Worm (Caenorhabditis elegans): ENCODE results near the gene F59F4.3.

The F59F4.3 gene

DNA sequence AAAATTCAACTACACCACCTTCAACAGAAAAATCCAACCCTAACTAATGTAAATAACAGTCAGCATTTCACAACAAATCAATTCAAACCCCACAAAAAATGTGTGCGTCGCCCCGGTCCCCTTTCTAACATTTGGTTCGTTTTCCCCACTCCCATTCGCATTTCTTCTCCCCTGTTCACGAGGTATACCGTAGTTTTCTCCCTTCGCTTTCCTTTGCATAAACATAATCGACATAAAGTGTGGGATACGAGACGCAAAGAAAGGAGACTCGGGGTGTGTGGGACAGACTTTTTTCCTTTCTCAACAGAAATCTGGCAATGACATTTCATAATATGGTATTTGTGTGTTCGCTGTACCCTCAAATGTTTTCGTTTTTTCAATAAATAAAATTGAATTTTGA lies 36.1 kb downstream of the F59F4.3 start:
- no peak for TF ChIP-seq nhr-67 (tag; optimal IDR thresholded peaks at IDR 0.05)
- no peak for TF ChIP-seq unc-62 (GFP tag; optimal IDR thresholded peaks at IDR 0.05)
- TF ChIP-seq elt-1 (tag; optimal IDR thresholded peaks at IDR 0.05), result no peak
- no peak for TF ChIP-seq ceh-9 (tag; optimal IDR thresholded peaks at IDR 0.05)
- no peak for TF ChIP-seq elt-3 (tag; optimal IDR thresholded peaks at IDR 0.05)
- TF ChIP-seq egl-5 (tag; optimal IDR thresholded peaks at IDR 0.05), result no peak
- no peak for TF ChIP-seq aly-2 (tag; optimal IDR thresholded peaks at IDR 0.05)
- TF ChIP-seq ztf-4 (tag; optimal IDR thresholded peaks at IDR 0.05), result no peak
- TF ChIP-seq zag-1 (tag; optimal IDR thresholded peaks at IDR 0.05), result no peak
- TF ChIP-seq nhr-28 (tag; optimal IDR thresholded peaks at IDR 0.05), result no peak
- TF ChIP-seq elt-2 (tag; optimal IDR thresholded peaks at IDR 0.05), result no peak
- TF ChIP-seq jun-1 (tag; optimal IDR thresholded peaks at IDR 0.05), result no peak
- no peak for TF ChIP-seq lin-39 (tag; optimal IDR thresholded peaks at IDR 0.05)
- no peak for TF ChIP-seq R02D3.7 (tag; optimal IDR thresholded peaks at IDR 0.05)
- no peak for TF ChIP-seq nhr-237 (tag; optimal IDR thresholded peaks at IDR 0.05)
- no peak for TF ChIP-seq eor-1 (tag; optimal IDR thresholded peaks at IDR 0.05)
- no peak for TF ChIP-seq nhr-43 (tag; optimal IDR thresholded peaks at IDR 0.05; ENCODE audit: poor library complexity, severe bottlenecking)
- TF ChIP-seq ZK546.5 (tag; optimal IDR thresholded peaks at IDR 0.05), result no peak
- TF ChIP-seq sea-2 (GFP tag; optimal IDR thresholded peaks at IDR 0.05), result no peak

DNA sequence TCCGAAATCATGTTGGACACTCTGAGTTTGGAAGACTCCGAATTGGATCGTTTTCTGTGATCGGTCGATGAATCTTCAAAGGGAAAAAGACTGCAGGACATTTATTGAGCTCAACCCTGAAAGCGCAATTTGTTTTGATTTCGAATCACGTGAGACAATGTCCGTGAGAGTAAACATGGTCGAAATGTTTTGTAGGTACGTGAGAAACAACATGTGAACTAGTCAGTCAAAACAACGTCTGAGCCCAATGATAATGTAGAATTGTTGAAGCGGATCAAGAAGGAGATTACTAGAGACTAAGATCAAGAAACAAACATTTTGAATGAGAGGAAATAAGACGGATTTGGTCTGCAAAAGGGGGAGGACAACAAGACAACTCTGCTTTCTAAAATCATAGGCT lies 43.3 kb downstream of the F59F4.3 start, which contains the start of gene Y7A5A.7:
TSS of gene Y7A5A.7 (minus strand) at position 101 of the 400 bp plus-strand sequence.
- TF ChIP-seq R02D3.7 (tag; optimal IDR thresholded peaks at IDR 0.05) (no peak), nhr-25 (tag; optimal IDR thresholded peaks at IDR 0.05) (no peak), nhr-76 (tag; optimal IDR thresholded peaks at IDR 0.05) (no peak), sea-2 (GFP tag; optimal IDR thresholded peaks at IDR 0.05) (no peak), lin-39 (tag; optimal IDR thresholded peaks at IDR 0.05) (no peak), ztf-4 (tag; optimal IDR thresholded peaks at IDR 0.05) (no peak), skn-1 (tag; optimal IDR thresholded peaks at IDR 0.05) (no peak), pha-4 (tag; optimal IDR thresholded peaks at IDR 0.05) (no peak), zag-1 (tag; optimal IDR thresholded peaks at IDR 0.05) (no peak), fkh-10 (GFP tag; optimal IDR thresholded peaks at IDR 0.05) (no peak), nfya-1 (tag; optimal IDR thresholded peaks at IDR 0.05; ENCODE audit: insufficient read depth) (no peak), hmg-11 (tag; optimal IDR thresholded peaks at IDR 0.05) (no peak), ceh-28 (tag; optimal IDR thresholded peaks at IDR 0.05) (no peak), elt-1 (tag; optimal IDR thresholded peaks at IDR 0.05) (no peak), ceh-82 (tag; optimal IDR thresholded peaks at IDR 0.05) (no peak), nhr-23 (tag; optimal IDR thresholded peaks at IDR 0.05) (no peak), lin-15B (tag; optimal IDR thresholded peaks at IDR 0.05) (no peak)

DNA sequence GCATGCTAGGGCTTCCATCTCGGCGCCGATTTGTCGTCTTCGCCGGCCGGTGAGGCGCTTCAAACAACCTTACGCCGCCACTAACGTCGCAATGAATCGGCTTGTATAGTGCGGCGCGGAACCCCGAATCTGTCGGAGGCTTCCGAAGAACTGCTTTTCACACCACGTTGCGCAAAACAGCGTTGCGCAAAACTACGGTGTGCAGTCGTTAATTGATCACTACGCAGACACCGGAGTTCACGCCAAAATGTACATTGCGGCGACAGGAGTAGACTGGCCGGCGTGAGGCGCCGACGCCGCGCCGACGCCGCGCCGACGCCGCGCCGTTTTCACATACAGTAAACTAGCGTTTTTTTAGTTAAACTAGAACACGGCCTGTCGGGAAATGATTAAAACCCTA lies 45.6 kb downstream of the F59F4.3 start:
- no peak for TF ChIP-seq zag-1 (tag; optimal IDR thresholded peaks at IDR 0.05)
- TF ChIP-seq sea-2 (GFP tag; optimal IDR thresholded peaks at IDR 0.05), result no peak
- TF ChIP-seq egl-5 (tag; optimal IDR thresholded peaks at IDR 0.05), result no peak
- TF ChIP-seq daf-12 (tag; optimal IDR thresholded peaks at IDR 0.05), result no peak
- no peak for TF ChIP-seq nhr-12 (tag; optimal IDR thresholded peaks at IDR 0.05)
- TF ChIP-seq egl-27 (tag; optimal IDR thresholded peaks at IDR 0.05), result no peak
- TF ChIP-seq nfya-1 (tag; optimal IDR thresholded peaks at IDR 0.05; ENCODE audit: insufficient read depth), result no peak
- TF ChIP-seq lsy-12 (tag; optimal IDR thresholded peaks at IDR 0.05), result no peak
- TF ChIP-seq mdl-1 (tag; optimal IDR thresholded peaks at IDR 0.05), result no peak
- TF ChIP-seq nhr-11 (tag; optimal IDR thresholded peaks at IDR 0.05), result no peak
- no peak for TF ChIP-seq tbx-2 (tag; optimal IDR thresholded peaks at IDR 0.05)
- no peak for TF ChIP-seq lin-15B (tag; optimal IDR thresholded peaks at IDR 0.05)
- TF ChIP-seq aly-2 (tag; optimal IDR thresholded peaks at IDR 0.05), result no peak
- TF ChIP-seq fos-1 (tag; optimal IDR thresholded peaks at IDR 0.05), result no peak
- TF ChIP-seq fkh-2 (tag; optimal IDR thresholded peaks at IDR 0.05), result no peak
- no peak for TF ChIP-seq nhr-28 (tag; optimal IDR thresholded peaks at IDR 0.05)

DNA sequence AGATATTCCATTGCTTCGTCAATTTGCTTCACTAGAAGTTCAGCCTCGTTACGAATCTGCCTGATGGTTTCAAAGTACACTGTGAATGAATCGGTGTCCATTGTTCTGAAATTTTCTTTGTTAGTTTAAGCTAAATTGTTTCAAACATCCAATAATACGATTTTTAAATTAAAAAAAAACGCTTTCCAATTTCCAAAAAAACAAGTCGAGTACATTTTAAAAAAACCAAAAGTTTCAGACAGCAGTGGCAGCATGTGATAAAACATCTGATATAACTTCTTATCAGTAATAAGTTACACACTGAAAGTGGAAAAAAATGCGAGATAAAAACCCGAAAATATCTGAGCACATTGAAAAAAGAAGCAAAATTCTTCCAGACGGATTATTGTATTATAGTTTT lies 47.8 kb downstream of the F59F4.3 start, which contains the start of gene Y7A5A.6:
TSS of gene Y7A5A.6 (minus strand) at position 101 of the 400 bp plus-strand sequence.
- no peak for TF ChIP-seq ztf-4 (tag; optimal IDR thresholded peaks at IDR 0.05)
- TF ChIP-seq elt-2 (tag; optimal IDR thresholded peaks at IDR 0.05), result peak; percentile 50
